Worm (Caenorhabditis elegans) whole organism, young adult: Measurements from ENCODE around the gene ddx-19.
A peak's percentile ranks its signal among the peaks of the same experiment; 100 is the strongest.

Experiments
- B0019.2 ChIP-seq: fragments of 200-800 bp; sonication (Bioruptor generic); conservative IDR thresholded peaks from 2 replicates; pipeline ENCODE4 v1.3.6; 2022; ENCODE audit warnings: missing genetic modification reagents, missing genetic modification characterization, missing compliant biosample characterization
- B0336.3 ChIP-seq: fragments of 200-800 bp; sonication (Bioruptor generic); IDR thresholded peaks from 2 replicates; pipeline ENCODE4 v1.3.6; 2022; ENCODE audit warnings: missing genetic modification characterization, missing compliant biosample characterization
- C06A6.2 ChIP-seq: fragments of 200-800 bp; sonication (Bioruptor generic); conservative IDR thresholded peaks from 2 replicates; pipeline ENCODE4 v1.3.6; 2022; ENCODE audit warnings: missing genetic modification characterization, missing compliant biosample characterization
- F10E7.11 ChIP-seq: sonication (generic microtip); optimal IDR thresholded peaks from 2 replicates; lab custom pipeline; 2017; ENCODE audit warnings: mild to moderate bottlenecking, missing genetic modification characterization, moderate library complexity, missing compliant biosample characterization
- F23B12.7 ChIP-seq: sonication (generic microtip); optimal IDR thresholded peaks from 2 replicates; lab custom pipeline; 2017; ENCODE audit warnings: missing genetic modification characterization, mild to moderate bottlenecking, missing compliant biosample characterization, antibody characterized with exemption, moderate library complexity; ENCODE audit not compliant: insufficient read depth
- F33H1.4 ChIP-seq: fragments of 200-800 bp; sonication (Bioruptor generic); IDR thresholded peaks from 2 replicates; pipeline ENCODE4 v1.3.6; 2022; ENCODE audit warnings: missing genetic modification reagents, missing genetic modification characterization, missing compliant biosample characterization
- F55B11.4 ChIP-seq: sonication (generic microtip); optimal IDR thresholded peaks from 2 replicates; lab custom pipeline; 2016; ENCODE audit warnings: missing compliant biosample characterization, missing genetic modification characterization, borderline replicate concordance; ENCODE audit not compliant: insufficient read depth
- F57A8.1 ChIP-seq: fragments of 200-800 bp; sonication (Bioruptor generic); optimal IDR thresholded peaks from 2 replicates; lab custom pipeline; 2018; ENCODE audit warnings: mild to moderate bottlenecking, missing genetic modification characterization, moderate library complexity, missing compliant biosample characterization
- T07F8.4 ChIP-seq: sonication (generic microtip); optimal IDR thresholded peaks from 2 replicates; lab custom pipeline; 2016; ENCODE audit warnings: mild to moderate bottlenecking, missing genetic modification characterization, moderate library complexity, missing compliant biosample characterization
- Y53F4B.3 ChIP-seq: fragments of 200-800 bp; sonication (Bioruptor generic); IDR thresholded peaks from 2 replicates; pipeline ENCODE4 v1.3.6; 2022; ENCODE audit warnings: missing genetic modification reagents, missing genetic modification characterization, missing compliant biosample characterization
- Y53G8AR.9 ChIP-seq: fragments of 200-800 bp; sonication (Bioruptor generic); conservative IDR thresholded peaks from 2 replicates; pipeline ENCODE4 v1.3.6; 2022; ENCODE audit warnings: missing genetic modification reagents, missing genetic modification characterization, missing compliant biosample characterization
- Y56A3A.18 ChIP-seq: fragments of 200-800 bp; sonication (Bioruptor generic); IDR thresholded peaks from 2 replicates; pipeline ENCODE4 v1.3.6; 2022; ENCODE audit warnings: missing genetic modification reagents, missing genetic modification characterization, missing compliant biosample characterization
- Y79H2A.3 ChIP-seq: fragments of 200-800 bp; sonication (Bioruptor generic); conservative IDR thresholded peaks from 2 replicates; pipeline ENCODE4 v1.3.6; 2022; ENCODE audit warnings: missing genetic modification reagents, missing genetic modification characterization, missing compliant biosample characterization
- Y95B8A.8 ChIP-seq: fragments of 200-800 bp; sonication (Bioruptor generic); IDR thresholded peaks from 2 replicates; pipeline ENCODE4 v1.3.6; 2022; ENCODE audit warnings: missing genetic modification reagents, missing genetic modification characterization, missing compliant biosample characterization
- akir-1 ChIP-seq: fragments of 200-800 bp; sonication (Bioruptor generic); optimal IDR thresholded peaks from 2 replicates; lab custom pipeline; 2018; ENCODE audit warnings: mild to moderate bottlenecking, missing genetic modification characterization, moderate library complexity, missing compliant biosample characterization
- atf-7 ChIP-seq: sonication (generic microtip); optimal IDR thresholded peaks from 2 replicates; lab custom pipeline; 2017; ENCODE audit warnings: mild to moderate bottlenecking, missing genetic modification characterization, missing compliant biosample characterization
- bed-2 ChIP-seq: fragments of 200-800 bp; sonication (Bioruptor generic); IDR thresholded peaks from 2 replicates; pipeline ENCODE4 v1.3.6; 2022; ENCODE audit warnings: missing genetic modification reagents, missing genetic modification characterization, missing compliant biosample characterization
- cebp-2 ChIP-seq: fragments of 200-800 bp; sonication (Bioruptor generic); IDR thresholded peaks from 2 replicates; pipeline ENCODE4 v1.3.6; 2022; ENCODE audit warnings: missing genetic modification characterization, missing compliant biosample characterization
- ceh-100 ChIP-seq: fragments of 200-800 bp; sonication (Bioruptor generic); IDR thresholded peaks from 2 replicates; pipeline ENCODE4 v1.3.6; 2022; ENCODE audit warnings: missing genetic modification reagents, missing genetic modification characterization, missing compliant biosample characterization
- ceh-27 ChIP-seq: fragments of 200-800 bp; sonication (Bioruptor generic); optimal IDR thresholded peaks from 2 replicates; lab custom pipeline; 2018; ENCODE audit warnings: mild to moderate bottlenecking, missing genetic modification characterization, moderate library complexity, missing compliant biosample characterization
- ceh-40 ChIP-seq: fragments of 200-800 bp; sonication (Bioruptor generic); IDR thresholded peaks from 2 replicates; pipeline ENCODE4 v1.3.6; 2022; ENCODE audit warnings: missing genetic modification characterization, missing compliant biosample characterization
- ceh-58 ChIP-seq: fragments of 200-800 bp; sonication (Bioruptor generic); IDR thresholded peaks from 2 replicates; pipeline ENCODE4 v1.3.6; 2022; ENCODE audit warnings: missing genetic modification characterization, missing compliant biosample characterization
- ceh-79 ChIP-seq: sonication (generic microtip); optimal IDR thresholded peaks from 2 replicates; lab custom pipeline; 2017; ENCODE audit warnings: mild to moderate bottlenecking, missing genetic modification characterization, missing compliant biosample characterization
- dpff-1 ChIP-seq: sonication (generic microtip); optimal IDR thresholded peaks from 2 replicates; lab custom pipeline; 2017; ENCODE audit warnings: mild to moderate bottlenecking, missing genetic modification characterization, missing compliant biosample characterization
- dpl-1 ChIP-seq: fragments of 150-350 bp; optimal IDR thresholded peaks from 2 replicates; lab custom pipeline; 2014; ENCODE audit warnings: missing biosample characterization, missing genetic modification reagents, missing genetic modification characterization
- egrh-3 ChIP-seq: fragments of 200-800 bp; sonication (Bioruptor generic); IDR thresholded peaks from 2 replicates; pipeline ENCODE4 v1.3.6; 2022; ENCODE audit warnings: missing genetic modification reagents, missing genetic modification characterization, missing compliant biosample characterization
- ets-4 ChIP-seq: fragments of 200-800 bp; sonication (Bioruptor generic); optimal IDR thresholded peaks from 2 replicates; lab custom pipeline; 2018; ENCODE audit warnings: mild to moderate bottlenecking, missing genetic modification characterization, missing compliant biosample characterization
- hmg-1.2 ChIP-seq: fragments of 200-800 bp; sonication (Bioruptor generic); IDR thresholded peaks from 2 replicates; pipeline ENCODE4 v1.3.6; 2022; ENCODE audit warnings: missing genetic modification reagents, missing genetic modification characterization, missing compliant biosample characterization
- hmg-20 ChIP-seq: fragments of 200-800 bp; sonication (Bioruptor generic); IDR thresholded peaks from 2 replicates; pipeline ENCODE4 v1.3.6; 2022; ENCODE audit warnings: missing genetic modification reagents, missing genetic modification characterization, missing compliant biosample characterization
- hsf-1 ChIP-seq: fragments of 200-800 bp; sonication (Bioruptor generic); IDR thresholded peaks from 2 replicates; pipeline ENCODE4 v1.3.6; 2022; ENCODE audit warnings: missing genetic modification reagents, missing genetic modification characterization, missing compliant biosample characterization
- lag-1 ChIP-seq: fragments of 200-800 bp; sonication (Bioruptor generic); IDR thresholded peaks from 2 replicates; pipeline ENCODE4 v1.3.6; 2022; ENCODE audit warnings: missing genetic modification reagents, missing genetic modification characterization, missing compliant biosample characterization
- lir-1 ChIP-seq: fragments of 200-800 bp; sonication (Bioruptor generic); conservative IDR thresholded peaks from 2 replicates; pipeline ENCODE4 v1.3.6; 2022; ENCODE audit warnings: missing genetic modification reagents, missing genetic modification characterization, missing compliant biosample characterization
- madf-3 ChIP-seq: fragments of 200-800 bp; sonication (Bioruptor generic); IDR thresholded peaks from 2 replicates; pipeline ENCODE4 v1.3.6; 2022; ENCODE audit warnings: missing genetic modification reagents, missing genetic modification characterization, missing compliant biosample characterization
- madf-6 ChIP-seq: fragments of 200-800 bp; sonication (Bioruptor generic); IDR thresholded peaks from 2 replicates; pipeline ENCODE4 v1.3.6; 2022; ENCODE audit warnings: missing genetic modification reagents, missing genetic modification characterization, missing compliant biosample characterization
- nfya-1 ChIP-seq: sonication (generic microtip); optimal IDR thresholded peaks from 2 replicates; lab custom pipeline; 2017; ENCODE audit warnings: antibody characterized with exemption, missing compliant biosample characterization, missing genetic modification characterization, borderline replicate concordance; ENCODE audit not compliant: insufficient read depth
- nfyb-1 ChIP-seq: fragments of 200-800 bp; sonication (Bioruptor generic); IDR thresholded peaks from 2 replicates; pipeline ENCODE4 v1.3.6; 2022; ENCODE audit warnings: missing genetic modification reagents, missing genetic modification characterization, missing compliant biosample characterization
- nhr-120 ChIP-seq: fragments of 200-800 bp; sonication (Bioruptor generic); IDR thresholded peaks from 2 replicates; pipeline ENCODE4 v1.3.6; 2022; ENCODE audit warnings: missing genetic modification characterization, missing compliant biosample characterization
- pbrm-1 ChIP-seq: fragments of 200-800 bp; sonication (Bioruptor generic); IDR thresholded peaks from 2 replicates; pipeline ENCODE4 v1.3.6; 2022; ENCODE audit warnings: missing genetic modification reagents, missing genetic modification characterization, missing compliant biosample characterization
- rcor-1 ChIP-seq: fragments of 200-800 bp; sonication (Bioruptor generic); IDR thresholded peaks from 2 replicates; pipeline ENCODE4 v1.3.6; 2022; ENCODE audit warnings: missing genetic modification reagents, missing genetic modification characterization, missing compliant biosample characterization
- sea-2 ChIP-seq: fragments of 200-800 bp; sonication (Bioruptor generic); IDR thresholded peaks from 2 replicates; pipeline ENCODE4 v1.3.6; 2022; ENCODE audit warnings: missing genetic modification characterization, missing compliant biosample characterization
- unc-130 ChIP-seq: sonication (generic microtip); optimal IDR thresholded peaks from 2 replicates; lab custom pipeline; 2016; ENCODE audit warnings: missing genetic modification reagents, missing genetic modification characterization, missing compliant biosample characterization
- xnd-1 ChIP-seq: sonication (generic microtip); optimal IDR thresholded peaks from 2 replicates; lab custom pipeline; 2016; ENCODE audit warnings: missing genotype, missing genetic modification reagents, missing genetic modification characterization, missing compliant biosample characterization
- zim-3 ChIP-seq: sonication (generic microtip); optimal IDR thresholded peaks from 2 replicates; lab custom pipeline; 2017; ENCODE audit warnings: mild to moderate bottlenecking, missing genetic modification characterization, moderate library complexity, missing compliant biosample characterization
- ztf-18 ChIP-seq: sonication (generic microtip); optimal IDR thresholded peaks from 2 replicates; lab custom pipeline; 2016; ENCODE audit warnings: missing genotype, mild to moderate bottlenecking, missing genetic modification characterization, missing compliant biosample characterization
- ztf-26 ChIP-seq: sonication (generic microtip); optimal IDR thresholded peaks from 2 replicates; lab custom pipeline; 2017; ENCODE audit warnings: missing genetic modification characterization, missing compliant biosample characterization
- ztf-28 ChIP-seq: fragments of 200-800 bp; sonication (Bioruptor generic); IDR thresholded peaks from 2 replicates; pipeline ENCODE4 v1.3.6; 2022; ENCODE audit warnings: missing genetic modification reagents, missing genetic modification characterization, missing compliant biosample characterization
- ztf-6 ChIP-seq: fragments of 200-800 bp; sonication (Bioruptor generic); IDR thresholded peaks from 2 replicates; pipeline ENCODE4 v1.3.6; 2022; ENCODE audit warnings: missing genetic modification reagents, missing genetic modification characterization, missing compliant biosample characterization

The ddx-19 gene

DNA sequence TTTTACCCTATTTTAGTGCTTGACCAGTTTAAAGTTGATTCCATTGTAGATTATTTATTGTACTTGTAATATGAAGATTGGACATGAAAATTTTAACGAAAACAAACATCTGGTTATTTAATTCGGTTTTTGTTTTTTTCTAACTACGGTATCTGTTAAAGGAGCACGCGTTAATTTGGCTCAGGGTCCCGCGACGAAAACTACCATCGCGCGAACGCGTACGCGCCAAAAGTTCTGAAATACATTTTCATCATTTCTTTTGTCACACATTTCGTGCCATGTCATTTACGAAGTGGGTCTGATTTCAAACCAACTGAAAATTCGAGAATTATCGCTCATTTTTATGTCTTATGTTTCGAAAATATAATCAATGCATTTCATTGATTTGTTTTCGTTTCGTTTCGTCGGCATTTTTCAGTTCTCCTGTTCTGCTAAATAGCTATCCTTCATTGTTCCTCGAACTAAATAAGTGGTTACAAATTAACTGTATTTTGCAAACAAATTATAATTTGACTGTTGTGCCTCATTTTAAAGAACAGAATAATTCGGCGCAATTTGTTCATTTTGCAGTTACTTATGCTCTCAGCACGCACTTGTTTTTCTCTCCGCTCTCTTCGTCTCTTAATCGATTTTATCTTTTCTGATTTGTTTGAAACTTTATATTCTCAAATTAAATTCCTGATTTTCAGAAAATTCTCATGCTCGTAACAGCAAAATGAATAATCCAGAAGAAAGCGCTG is 49.2 kb downstream of the ddx-19 start, which contains the start of gene T21B10.3 (continued):
- TF ChIP-seq ets-4 (peak; percentile 54), ceh-79 (tag; lab: Kevin White, UChicago) (no peak), ceh-27 (GFP tag; lab: Kevin White, UChicago) (no peak), ztf-18 (tag; lab: Kevin White, UChicago) (peak; percentile 49), Y53G8AR.9 (GFP tag; lab: Robert Waterston, UW) (peak; percentile 96), F57A8.1 (GFP tag; lab: Kevin White, UChicago) (no peak), hmg-1.2 (GFP tag; lab: Robert Waterston, UW) (peak; percentile 75), Y95B8A.8 (GFP tag; lab: Robert Waterston, UW) (peak; percentile 96), T07F8.4 (no peak), xnd-1 (tag; lab: Kevin White, UChicago) (peak; percentile 98), dpl-1 (GFP tag; lab: Kevin White, UChicago) (peak; percentile 95), F10E7.11 (tag; lab: Kevin White, UChicago) (no peak), akir-1 (GFP tag; lab: Kevin White, UChicago) (no peak), nfya-1 (tag; lab: Kevin White, UChicago) (no peak), zim-3 (tag; lab: Kevin White, UChicago) (peak; percentile 61), unc-130 (peak; percentile 95), ceh-58 (GFP tag; lab: Robert Waterston, UW) (0 out of 2 replicates have a peak, but pooled peaks have one; percentile 35), F33H1.4 (peak; percentile 99), B0336.3 (GFP tag; lab: Robert Waterston, UW) (peak; percentile 93), bed-2 (GFP tag; lab: Robert Waterston, UW) (peak; percentile 24; the same call in 1 of the 2 replicates), nhr-120 (GFP tag; lab: Robert Waterston, UW) (no peak), rcor-1 (peak; percentile 94), hsf-1 (GFP tag; lab: Robert Waterston, UW) (peak; percentile 91), atf-7 (tag; lab: Kevin White, UChicago) (peak; percentile 42), F23B12.7 (tag; lab: Kevin White, UChicago) (peak; percentile 80), madf-3 (peak; percentile 93), sea-2 (GFP tag; lab: Robert Waterston, UW) (no peak), C06A6.2 (0 out of 2 replicates have a peak, but pooled peaks have one; percentile 39), Y56A3A.18 (GFP tag; lab: Robert Waterston, UW) (peak; percentile 90), ceh-100 (peak; percentile 60), cebp-2 (GFP tag; lab: Robert Waterston, UW) (no peak), B0019.2 (GFP tag; lab: Robert Waterston, UW) (peak; percentile 89), ztf-6 (GFP tag; lab: Robert Waterston, UW) (no peak), dpff-1 (tag; lab: Kevin White, UChicago) (peak; percentile 54), Y53F4B.3 (GFP tag; lab: Robert Waterston, UW) (peak; percentile 44; the same call in 1 of the 2 replicates), lir-1 (GFP tag; lab: Robert Waterston, UW) (peak; percentile 81), egrh-3 (GFP tag; lab: Robert Waterston, UW) (peak; percentile 31; the same call in 1 of the 2 replicates), hmg-20 (GFP tag; lab: Robert Waterston, UW) (0 out of 2 replicates have a peak, but pooled peaks have one; percentile 31), ztf-28 (peak; percentile 94), nfyb-1 (GFP tag; lab: Robert Waterston, UW) (peak; percentile 73; the same call in 1 of the 2 replicates), F55B11.4 (tag; lab: Kevin White, UChicago) (no peak), ztf-26 (tag; lab: Kevin White, UChicago) (no peak), madf-6 (GFP tag; lab: Robert Waterston, UW) (peak; percentile 99), Y79H2A.3 (GFP tag; lab: Robert Waterston, UW) (peak; percentile 95), pbrm-1 (GFP tag; lab: Robert Waterston, UW) (peak; percentile 89), ceh-40 (no peak), lag-1 (GFP tag; lab: Robert Waterston, UW) (no peak)
